Worm (Caenorhabditis elegans): ENCODE measurements around the gene Y38F2AR.3.

Y38F2AR.3 gene

ce11 chrIV:2398317-2398716, 14.5 kb downstream of the Y38F2AR.3 start:
- 0 out of 2 replicates have a peak, but pooled peaks have one; percentile 31 for TF ChIP-seq ceh-45 (GFP tag; IDR thresholded peaks at IDR 0.05)
- TF ChIP-seq elt-4 (tag; optimal IDR thresholded peaks at IDR 0.05) = peak; percentile 21
- TF ChIP-seq pax-1 (tag; optimal IDR thresholded peaks at IDR 0.05) = no peak
- TF ChIP-seq ceh-9 (tag; optimal IDR thresholded peaks at IDR 0.05) = no peak
- TF ChIP-seq ets-4 (tag; optimal IDR thresholded peaks at IDR 0.05) = no peak
- no peak for TF ChIP-seq hlh-13 (GFP tag; optimal IDR thresholded peaks at IDR 0.05)
- TF ChIP-seq pros-1 (tag; optimal IDR thresholded peaks at IDR 0.05) = no peak

ce11 chrIV:2399420-2399819, 15.6 kb downstream of the Y38F2AR.3 start, which contains the start of gene Y38F2AR.10:
Gene Y38F2AR.10, minus strand, starts transcription at chrIV:2399520.
- TF ChIP-seq ceh-48 (tag; optimal IDR thresholded peaks at IDR 0.05) (peak; percentile 22), ztf-16 (tag; optimal IDR thresholded peaks at IDR 0.05) (no peak)

ce11 chrIV:2400651-2401050, 16.8 kb downstream of the Y38F2AR.3 start:
- TF ChIP-seq mec-3 (tag; optimal IDR thresholded peaks at IDR 0.05; ENCODE audit: borderline replicate concordance) = no peak
- TF ChIP-seq ceh-48 (tag; optimal IDR thresholded peaks at IDR 0.05) = peak; percentile 2

- TF ChIP-seq dve-1 (tag; optimal IDR thresholded peaks at IDR 0.05) (peak; percentile 100), ceh-14 (tag; optimal IDR thresholded peaks at IDR 0.05) (no peak), ceh-48 (tag; optimal IDR thresholded peaks at IDR 0.05) (no peak)
Measured at ce11 chrIV:2403374-2403773, 19.6 kb downstream of the Y38F2AR.3 start.

ce11 chrIV:2407704-2408103, 23.9 kb downstream of the Y38F2AR.3 start:
- TF ChIP-seq ceh-31 (tag; optimal IDR thresholded peaks at IDR 0.05) (no peak), ceh-19 (GFP tag; optimal IDR thresholded peaks at IDR 0.05) (no peak), ceh-14 (tag; optimal IDR thresholded peaks at IDR 0.05) (no peak), tbx-7 (tag; optimal IDR thresholded peaks at IDR 0.05) (no peak), syd-9 (tag; optimal IDR thresholded peaks at IDR 0.05) (no peak), unc-55 (GFP tag; optimal IDR thresholded peaks at IDR 0.05) (no peak), hlh-15 (tag; optimal IDR thresholded peaks at IDR 0.05) (no peak), hlh-13 (GFP tag; optimal IDR thresholded peaks at IDR 0.05) (no peak), che-1 (tag; optimal IDR thresholded peaks at IDR 0.05) (no peak), ceh-34 (tag; optimal IDR thresholded peaks at IDR 0.05) (no peak), fax-1 (tag; optimal IDR thresholded peaks at IDR 0.05) (no peak), ttx-3 (tag; optimal IDR thresholded peaks at IDR 0.05) (no peak), C38D4.7 (GFP tag; optimal IDR thresholded peaks at IDR 0.05) (no peak), hlh-6 (tag; optimal IDR thresholded peaks at IDR 0.05) (no peak), sox-2 (GFP tag; IDR thresholded peaks at IDR 0.05) (no peak), mec-3 (tag; optimal IDR thresholded peaks at IDR 0.05; ENCODE audit: borderline replicate concordance) (no peak)

ce11 chrIV:2408437-2408836, 24.6 kb downstream of the Y38F2AR.3 start:
- TF ChIP-seq fax-1 (tag; optimal IDR thresholded peaks at IDR 0.05) (peak; percentile 81), tbx-7 (tag; optimal IDR thresholded peaks at IDR 0.05) (peak; percentile 61), ceh-34 (tag; optimal IDR thresholded peaks at IDR 0.05) (peak; percentile 89), odd-2 (tag; optimal IDR thresholded peaks at IDR 0.05) (peak; percentile 72), lin-11 (tag; optimal IDR thresholded peaks at IDR 0.05) (peak; percentile 73), madf-2 (tag; optimal IDR thresholded peaks at IDR 0.05) (peak; percentile 77), mec-3 (tag; optimal IDR thresholded peaks at IDR 0.05; ENCODE audit: borderline replicate concordance) (peak; percentile 66), ceh-31 (tag; optimal IDR thresholded peaks at IDR 0.05) (peak; percentile 89), elt-2 (tag; optimal IDR thresholded peaks at IDR 0.05) (peak; percentile 92), ceh-14 (tag; optimal IDR thresholded peaks at IDR 0.05) (peak; percentile 89), ceh-19 (GFP tag; optimal IDR thresholded peaks at IDR 0.05) (peak; percentile 91), rnt-1 (tag; optimal IDR thresholded peaks at IDR 0.05) (peak; percentile 87), sox-2 (GFP tag; IDR thresholded peaks at IDR 0.05) (peak; percentile 60; the same call in 1 of the 2 replicates), fkh-6 (tag; optimal IDR thresholded peaks at IDR 0.05) (peak; percentile 85), unc-42 (tag; optimal IDR thresholded peaks at IDR 0.05) (peak; percentile 68), pha-4 (tag; optimal IDR thresholded peaks at IDR 0.05) (no peak), ceh-6 (GFP tag; optimal IDR thresholded peaks at IDR 0.05) (peak; percentile 86), ztf-16 (tag; optimal IDR thresholded peaks at IDR 0.05) (peak; percentile 85), ahr-1 (tag; optimal IDR thresholded peaks at IDR 0.05) (peak; percentile 67), pag-3 (tag; optimal IDR thresholded peaks at IDR 0.05; ENCODE audit: borderline replicate concordance) (peak; percentile 53), ceh-24 (tag; optimal IDR thresholded peaks at IDR 0.05) (peak; percentile 52), nhr-11 (tag; optimal IDR thresholded peaks at IDR 0.05) (no peak), dmd-4 (tag; optimal IDR thresholded peaks at IDR 0.05; ENCODE audit: borderline replicate concordance) (peak; percentile 80), unc-86 (tag; optimal IDR thresholded peaks at IDR 0.05) (peak; percentile 87), npax-4 (tag; optimal IDR thresholded peaks at IDR 0.05) (peak; percentile 63), gmeb-2 (tag; optimal IDR thresholded peaks at IDR 0.05) (peak; percentile 85), elt-4 (tag; optimal IDR thresholded peaks at IDR 0.05) (no peak)
